Worm (Caenorhabditis elegans): ENCODE results near the gene C05C8.5.

The C05C8.5 gene

DNA sequence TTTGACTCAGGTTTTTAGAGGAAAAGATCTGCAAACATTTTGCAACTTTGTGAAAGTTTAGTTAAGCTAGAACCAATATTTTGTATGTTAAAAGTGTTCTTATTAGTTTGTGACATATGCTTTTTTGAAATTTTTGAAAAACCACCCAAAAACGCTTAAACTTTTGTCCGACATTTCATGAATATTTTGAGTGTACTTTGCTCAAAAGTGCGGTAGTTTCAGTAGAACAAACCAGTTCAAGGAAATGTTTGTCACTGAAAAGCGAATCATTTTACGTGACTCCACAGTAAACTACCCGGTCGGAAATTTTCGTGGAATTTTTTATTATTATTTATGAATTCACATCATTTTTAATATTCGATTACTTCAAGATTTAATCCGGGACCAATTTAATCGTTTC lies 50.1 kb downstream of the C05C8.5 start, which contains the start of gene pitr-5:
pitr-5 (plus strand) TSS at position 301 of the 400 bp plus-strand sequence.
- no peak for TF ChIP-seq unc-130 (tag; optimal IDR thresholded peaks at IDR 0.05)

Measured in whole organism, L1 larva.